Fruit fly (Drosophila melanogaster) whole organism, embryonic: ENCODE data around the gene Or7a.

Experiments used
- CG10959 ChIP-seq: fragments of 200-800 bp; sonication (Bioruptor generic); IDR thresholded peaks from 2 replicates; pipeline ENCODE4 v1.3.6; 2022; ENCODE audit warnings: missing biosample characterization, missing genetic modification characterization
- CG15601 ChIP-seq: fragments of 200-800 bp; sonication (Bioruptor generic); optimal IDR thresholded peaks from 3 replicates; lab custom pipeline; 2019; ENCODE audit warnings: missing biosample characterization, mild to moderate bottlenecking, missing genetic modification characterization, moderate library complexity
- CG15696 ChIP-seq: fragments of 200-800 bp; sonication (Bioruptor generic); optimal IDR thresholded peaks from 2 replicates; lab custom pipeline; 2019; ENCODE audit warnings: missing biosample characterization, mild to moderate bottlenecking, missing genetic modification characterization, moderate library complexity
- CG1647 ChIP-seq: fragments of 200-800 bp; sonication (Bioruptor generic); optimal IDR thresholded peaks from 3 replicates; lab custom pipeline; 2016; ENCODE audit warnings: missing biosample characterization, missing genetic modification characterization
- CG16813 ChIP-seq: fragments of 200-800 bp; sonication (Bioruptor generic); IDR thresholded peaks from 3 replicates; pipeline ENCODE4 v1.3.6; 2022; ENCODE audit warnings: missing biosample characterization, missing genetic modification characterization; ENCODE audit not compliant: partially characterized antibody
- CG16815 ChIP-seq: fragments of 200-800 bp; sonication (Bioruptor generic); optimal IDR thresholded peaks from 3 replicates; lab custom pipeline; 2017; ENCODE audit warnings: missing biosample characterization, mild to moderate bottlenecking, missing genetic modification characterization
- CG2116 ChIP-seq: fragments of 200-800 bp; sonication (Bioruptor generic); optimal IDR thresholded peaks from 3 replicates; lab custom pipeline; 2018; ENCODE audit warnings: missing biosample characterization, mild to moderate bottlenecking, missing genetic modification characterization
- CG2202 ChIP-seq: fragments of 200-800 bp; sonication (Bioruptor generic); optimal IDR thresholded peaks from 2 replicates; lab custom pipeline; 2018; ENCODE audit warnings: missing biosample characterization, mild to moderate bottlenecking, missing genetic modification characterization
- CG30403 ChIP-seq: fragments of 200-800 bp; sonication (Bioruptor generic); optimal IDR thresholded peaks from 3 replicates; lab custom pipeline; 2016; ENCODE audit warnings: missing biosample characterization, missing genetic modification characterization
- CG3163 ChIP-seq: fragments of 200-800 bp; sonication (Bioruptor generic); optimal IDR thresholded peaks from 3 replicates; lab custom pipeline; 2016; ENCODE audit warnings: missing biosample characterization, missing genetic modification characterization
- CG4360 ChIP-seq: fragments of 200-800 bp; sonication (Bioruptor generic); IDR thresholded peaks from 2 replicates; pipeline ENCODE4 v1.3.6; 2022; ENCODE audit warnings: missing biosample characterization, missing genetic modification characterization
- CG4617 ChIP-seq: fragments of 200-800 bp; sonication (Bioruptor generic); optimal IDR thresholded peaks from 3 replicates; lab custom pipeline; 2016; ENCODE audit warnings: missing biosample characterization, missing genetic modification characterization, borderline replicate concordance
- CG4820 ChIP-seq: fragments of 200-800 bp; sonication (Bioruptor generic); optimal IDR thresholded peaks from 3 replicates; lab custom pipeline; 2016; ENCODE audit warnings: missing biosample characterization, missing genetic modification characterization
- CG6765 ChIP-seq: fragments of 200-800 bp; sonication (Bioruptor generic); optimal IDR thresholded peaks from 3 replicates; lab custom pipeline; 2017; ENCODE audit warnings: missing biosample characterization, mild to moderate bottlenecking, missing genetic modification characterization
- Dip3 ChIP-seq: fragments of 200-800 bp; sonication (Bioruptor generic); optimal IDR thresholded peaks from 3 replicates; lab custom pipeline; 2016; ENCODE audit warnings: missing biosample characterization, missing genetic modification characterization
- Dp ChIP-seq: fragments of 200-800 bp; sonication (Bioruptor generic); optimal IDR thresholded peaks from 2 replicates; lab custom pipeline; 2018; ENCODE audit warnings: missing biosample characterization, mild to moderate bottlenecking, missing genetic modification characterization, moderate library complexity
- Drgx ChIP-seq: fragments of 200-800 bp; sonication (Bioruptor generic); IDR thresholded peaks from 2 replicates; pipeline ENCODE4 v1.3.6; 2022; ENCODE audit warnings: missing biosample characterization, missing genetic modification characterization
- ERR ChIP-seq: fragments of 200-800 bp; sonication (Bioruptor generic); optimal IDR thresholded peaks from 2 replicates; lab custom pipeline; 2016; ENCODE audit warnings: missing biosample characterization, missing genetic modification characterization
- HHEX ChIP-seq: fragments of 200-800 bp; sonication (Bioruptor generic); optimal IDR thresholded peaks from 3 replicates; lab custom pipeline; 2017; ENCODE audit warnings: missing biosample characterization, mild to moderate bottlenecking, missing genetic modification characterization, missing genetic modification reagents
- HLH4C ChIP-seq: fragments of 200-800 bp; sonication (Bioruptor generic); IDR thresholded peaks from 3 replicates; pipeline ENCODE4 v1.3.6; 2022; ENCODE audit warnings: missing biosample characterization, missing genetic modification characterization; ENCODE audit not compliant: partially characterized antibody
- Hand ChIP-seq: fragments of 200-800 bp; sonication (Bioruptor generic); optimal IDR thresholded peaks from 2 replicates; lab custom pipeline; 2017; ENCODE audit warnings: mild to moderate bottlenecking, missing biosample characterization, missing genetic modification reagents, missing genetic modification characterization
- Hmr ChIP-seq: fragments of 200-800 bp; sonication (Bioruptor generic); optimal IDR thresholded peaks from 3 replicates; lab custom pipeline; 2017; ENCODE audit warnings: mild to moderate bottlenecking, missing biosample characterization, missing genetic modification reagents, missing genetic modification characterization
- Hr39 ChIP-seq: fragments of >200 bp; optimal IDR thresholded peaks from 2 replicates; lab custom pipeline; 2017
- Opbp ChIP-seq: fragments of 200-800 bp; sonication (Bioruptor generic); IDR thresholded peaks from 3 replicates; pipeline ENCODE4 v1.3.6; 2022; ENCODE audit warnings: missing biosample characterization, missing genetic modification characterization; ENCODE audit not compliant: partially characterized antibody
- Sox102F ChIP-seq: fragments of 200-800 bp; sonication (Bioruptor generic); optimal IDR thresholded peaks from 2 replicates; lab custom pipeline; 2018; ENCODE audit warnings: missing biosample characterization, mild to moderate bottlenecking, missing genetic modification characterization, moderate library complexity
- Spps ChIP-seq: fragments of 200-800 bp; sonication (Bioruptor generic); optimal IDR thresholded peaks from 2 replicates; lab custom pipeline; 2018; ENCODE audit warnings: missing biosample characterization, mild to moderate bottlenecking, missing genetic modification characterization
- Xbp1 ChIP-seq: fragments of 200-800 bp; sonication (Bioruptor generic); optimal IDR thresholded peaks from 3 replicates; lab custom pipeline; 2016; ENCODE audit warnings: missing biosample characterization, mild to moderate bottlenecking, missing genetic modification characterization
- Xrp1 ChIP-seq: fragments of 200-800 bp; sonication (Bioruptor generic); IDR thresholded peaks from 2 replicates; pipeline ENCODE4 v1.3.6; 2022; ENCODE audit warnings: missing biosample characterization, missing genetic modification characterization
- ab ChIP-seq: fragments of 200-800 bp; sonication (Bioruptor generic); optimal IDR thresholded peaks from 2 replicates; lab custom pipeline; 2016; ENCODE audit warnings: missing biosample characterization, missing genetic modification characterization
- ac ChIP-seq: fragments of 200-800 bp; sonication (Bioruptor generic); optimal IDR thresholded peaks from 3 replicates; lab custom pipeline; 2017; ENCODE audit warnings: missing biosample characterization, mild to moderate bottlenecking, missing genetic modification characterization
- aop ChIP-seq: fragments of 200-800 bp; sonication (Bioruptor generic); IDR thresholded peaks from 2 replicates; pipeline ENCODE4 v1.3.6; 2022; ENCODE audit warnings: missing biosample characterization, missing genetic modification characterization
- bsh ChIP-seq, 2 experiments: fragments of 200-800 bp; sonication (Bioruptor generic); optimal IDR thresholded peaks; 2 replicates each; lab custom pipeline; 2017 to 2018; ENCODE audit warnings: mild to moderate bottlenecking in 2 of 2, missing biosample characterization in 2 of 2, missing genetic modification characterization in 2 of 2, moderate library complexity in 1 of 2
- da ChIP-seq: fragments of 200-800 bp; sonication (Bioruptor generic); optimal IDR thresholded peaks from 2 replicates; lab custom pipeline; 2016; ENCODE audit warnings: missing biosample characterization, missing genetic modification characterization
- ems ChIP-seq: fragments of 200-800 bp; sonication (Bioruptor generic); optimal IDR thresholded peaks from 3 replicates; lab custom pipeline; 2016; ENCODE audit warnings: missing biosample characterization, missing genetic modification characterization
- fu2 ChIP-seq: fragments of 200-800 bp; sonication (Bioruptor generic); optimal IDR thresholded peaks from 2 replicates; lab custom pipeline; 2016; ENCODE audit warnings: missing biosample characterization, missing genetic modification characterization
- gcm2 ChIP-seq: fragments of 200-800 bp; sonication (Bioruptor generic); optimal IDR thresholded peaks from 2 replicates; lab custom pipeline; 2016; ENCODE audit warnings: missing biosample characterization, missing genetic modification characterization
- hbn ChIP-seq: fragments of 200-800 bp; sonication (Bioruptor generic); IDR thresholded peaks from 2 replicates; pipeline ENCODE4 v1.3.6; 2022; ENCODE audit warnings: missing biosample characterization, missing genetic modification characterization; ENCODE audit not compliant: partially characterized antibody
- her ChIP-seq: fragments of 200-800 bp; sonication (Bioruptor generic); optimal IDR thresholded peaks from 2 replicates; lab custom pipeline; 2016; ENCODE audit warnings: missing biosample characterization, missing genetic modification characterization
- jumu ChIP-seq: fragments of 200-800 bp; sonication (Bioruptor generic); optimal IDR thresholded peaks from 3 replicates; lab custom pipeline; 2016; ENCODE audit warnings: missing biosample characterization, missing genetic modification characterization
- kah ChIP-seq: fragments of 200-800 bp; sonication (Bioruptor generic); optimal IDR thresholded peaks from 2 replicates; lab custom pipeline; 2018; ENCODE audit warnings: missing biosample characterization, mild to moderate bottlenecking, missing genetic modification characterization
- onecut ChIP-seq: fragments of 200-800 bp; sonication (Bioruptor generic); IDR thresholded peaks from 2 replicates; pipeline ENCODE4 v1.3.6; 2022; ENCODE audit warnings: missing biosample characterization, missing genetic modification characterization
- p53 ChIP-seq: fragments of 200-800 bp; sonication (Bioruptor generic); optimal IDR thresholded peaks from 2 replicates; lab custom pipeline; 2016; ENCODE audit warnings: missing biosample characterization, missing genetic modification characterization
- rib ChIP-seq: fragments of 200-800 bp; sonication (Bioruptor generic); IDR thresholded peaks from 2 replicates; pipeline ENCODE4 v1.3.6; 2022; ENCODE audit warnings: missing biosample characterization, missing genetic modification characterization
- sc ChIP-seq, 3 experiments: fragments of >200 bp in 2 of 3; fragments of 200-800 bp in 1 of 3; sonication (Bioruptor generic) in 1 of 3; optimal IDR thresholded peaks; 2 replicates in 2 of 3; 3 replicates in 1 of 3; lab custom pipeline; 2017; ENCODE audit warnings: mild to moderate bottlenecking in 1 of 3, missing biosample characterization in 1 of 3, missing genetic modification characterization in 1 of 3, missing genetic modification reagents in 1 of 3
- sisA ChIP-seq: fragments of 200-800 bp; sonication (Bioruptor generic); IDR thresholded peaks from 2 replicates; pipeline ENCODE4 v1.3.6; 2022; ENCODE audit warnings: missing biosample characterization, missing genetic modification characterization
- sna ChIP-seq: fragments of 200-800 bp; sonication (Bioruptor generic); IDR thresholded peaks from 2 replicates; pipeline ENCODE4 v1.3.6; 2022; ENCODE audit warnings: missing biosample characterization, missing genetic modification characterization; ENCODE audit not compliant: partially characterized antibody
- sr ChIP-seq: fragments of 200-800 bp; sonication (Bioruptor generic); IDR thresholded peaks from 3 replicates; pipeline ENCODE4 v1.3.6; 2022; ENCODE audit warnings: missing biosample characterization, missing genetic modification characterization
- stwl ChIP-seq: fragments of 200-800 bp; sonication (Bioruptor generic); optimal IDR thresholded peaks from 3 replicates; lab custom pipeline; 2018; ENCODE audit warnings: missing biosample characterization, mild to moderate bottlenecking, missing genetic modification characterization, moderate library complexity
- ttk ChIP-seq: fragments of 200-800 bp; sonication (Bioruptor generic); IDR thresholded peaks from 2 replicates; pipeline ENCODE4 v2.1.2; 2022; ENCODE audit warnings: missing biosample characterization, missing genetic modification characterization
- unpg ChIP-seq: fragments of 200-800 bp; sonication (Bioruptor generic); optimal IDR thresholded peaks from 3 replicates; lab custom pipeline; 2018; ENCODE audit warnings: missing biosample characterization, mild to moderate bottlenecking, missing genetic modification characterization, moderate library complexity
- zen2 ChIP-seq: fragments of 200-800 bp; sonication (Bioruptor generic); IDR thresholded peaks from 3 replicates; pipeline ENCODE4 v1.3.6; 2022; ENCODE audit warnings: missing biosample characterization, missing genetic modification characterization; ENCODE audit not compliant: partially characterized antibody

The Or7a gene

dm6 chrX:8122834-8123233 lies 42.7 kb downstream of the Or7a start:
- TF ChIP-seq ab (GFP tag; lab: Kevin White, UChicago) (no peak), HHEX (no peak), Dp (GFP tag; lab: Kevin White, UChicago) (no peak), CG30403 (peak; percentile 15), Xbp1 (no peak), Hr39 (lab: Kevin White, UChicago) (no peak), rib (GFP tag; lab: Robert Waterston, UW) (no peak), CG16813 (no peak), CG4617 (GFP tag; lab: Kevin White, UChicago) (no peak), CG2116 (GFP tag; lab: Kevin White, UChicago) (peak; percentile 12), Hand (no peak), CG3163 (GFP tag; lab: Kevin White, UChicago) (no peak), CG10959 (GFP tag; lab: Robert Waterston, UW) (no peak), CG4360 (GFP tag; lab: Robert Waterston, UW) (no peak), sr (GFP tag; lab: Robert Waterston, UW) (no peak), CG15696 (tag; lab: Kevin White, UChicago) (peak; percentile 11), ttk (GFP tag; lab: Robert Waterston, UW) (no peak), Sox102F (GFP tag; lab: Kevin White, UChicago) (peak; percentile 16), CG6765 (GFP tag; lab: Kevin White, UChicago) (no peak), CG1647 (GFP tag; lab: Kevin White, UChicago) (no peak), Xrp1 (peak; percentile 17; the same call in 1 of the 2 replicates), stwl (no peak), onecut (no peak), jumu (no peak), da (no peak), bsh (GFP tag; optimal IDR thresholded peaks at IDR 0.05; lab: Kevin White, UChicago) (peak in 1 of 2 experiments; percentile 51), Hmr (GFP tag; lab: Kevin White, UChicago) (no peak), hbn (GFP tag; lab: Robert Waterston, UW) (no peak), ERR (GFP tag; lab: Kevin White, UChicago) (no peak), zen2 (GFP tag; lab: Robert Waterston, UW) (no peak), kah (GFP tag; lab: Kevin White, UChicago) (no peak), gcm2 (GFP tag; lab: Kevin White, UChicago) (no peak), p53 (no peak), CG2202 (tag; lab: Kevin White, UChicago) (no peak), sna (GFP tag; lab: Robert Waterston, UW) (no peak), Spps (tag; lab: Kevin White, UChicago) (no peak), HLH4C (GFP tag; lab: Robert Waterston, UW) (no peak), aop (GFP tag; lab: Robert Waterston, UW) (no peak), sisA (no peak), Dip3 (GFP tag; lab: Kevin White, UChicago) (no peak), Opbp (no peak), CG4820 (GFP tag; lab: Kevin White, UChicago) (peak; percentile 10), Drgx (peak; percentile 70), unpg (no peak), fu2 (GFP tag; lab: Kevin White, UChicago) (no peak), CG16815 (GFP tag; lab: Kevin White, UChicago) (no peak), ems (GFP tag; lab: Kevin White, UChicago) (no peak), CG15601 (tag; lab: Kevin White, UChicago) (no peak), ac (GFP tag; lab: Kevin White, UChicago) (no peak), sc (optimal IDR thresholded peaks at IDR 0.05; lab: Kevin White, UChicago) (no peak), sc (GFP tag; optimal IDR thresholded peaks at IDR 0.05; lab: Kevin White, UChicago) (no peak), her (no peak)
